Fruit fly (Drosophila melanogaster): ENCODE results near the gene Ptpmeg.

Gene Ptpmeg

DNA sequence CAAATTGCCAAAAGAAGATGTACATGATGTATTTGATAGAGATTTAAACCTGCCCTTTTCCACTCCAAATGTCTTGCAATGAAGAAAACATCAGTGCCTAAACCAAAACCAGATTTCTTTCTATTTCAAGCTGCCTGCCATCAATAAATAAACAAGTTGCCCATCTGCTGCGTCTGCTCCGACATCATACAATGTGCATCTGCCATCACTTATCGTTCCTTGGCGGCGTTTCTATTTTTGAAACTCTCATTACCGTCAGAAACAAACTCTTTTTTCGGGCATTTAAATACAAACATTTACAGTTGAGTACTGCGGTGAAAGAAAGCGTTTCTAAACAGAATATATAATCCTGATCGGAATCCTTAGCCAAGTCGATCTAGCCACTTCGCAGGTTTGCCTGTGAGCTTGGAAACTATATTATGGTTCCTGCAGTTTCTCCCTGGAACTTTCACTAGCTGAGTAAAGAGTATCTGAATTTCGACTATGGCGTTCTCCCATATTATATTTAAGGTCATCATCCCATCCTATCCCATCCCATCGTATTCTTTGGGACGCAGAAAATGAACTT, 33.0 kb upstream of the Ptpmeg start (continued):
- TF ChIP-seq vnd (GFP tag; IDR thresholded peaks at IDR 0.05; ENCODE audit: partially characterized antibody) (no peak), Med (GFP tag) (peak; percentile 42), CG9215 (GFP tag; IDR thresholded peaks at IDR 0.05) (no peak), Ets97D (GFP tag; optimal IDR thresholded peaks at IDR 0.05) (no peak), CG12219 (GFP tag; optimal IDR thresholded peaks at IDR 0.05) (peak; percentile 23), CG7271 (tag; optimal IDR thresholded peaks at IDR 0.05) (no peak), chn (GFP tag; optimal IDR thresholded peaks at IDR 0.05) (peak; percentile 15), CG8765 (GFP tag; IDR thresholded peaks at IDR 0.05) (no peak), CG2202 (tag; optimal IDR thresholded peaks at IDR 0.05) (peak; percentile 63), Nf-YB (GFP tag; optimal IDR thresholded peaks at IDR 0.05) (peak; percentile 15), CG10209 (GFP tag; optimal IDR thresholded peaks at IDR 0.05) (peak; percentile 23), Asciz (GFP tag; optimal IDR thresholded peaks at IDR 0.05) (peak; percentile 18), MBD-R2 (GFP tag; IDR thresholded peaks at IDR 0.05) (no peak), D19A (tag; optimal IDR thresholded peaks at IDR 0.05) (peak; percentile 99), gem (tag; optimal IDR thresholded peaks at IDR 0.05) (peak; percentile 66), Side (GFP tag; optimal IDR thresholded peaks at IDR 0.05) (peak; percentile 20), hb (GFP tag; IDR thresholded peaks at IDR 0.05; ENCODE audit: partially characterized antibody) (no peak), pum (GFP tag; optimal IDR thresholded peaks at IDR 0.05) (peak; percentile 8), CG8359 (GFP tag; optimal IDR thresholded peaks at IDR 0.05; ENCODE audit: borderline replicate concordance) (no peak), bigmax (GFP tag; optimal IDR thresholded peaks at IDR 0.05) (no peak), Chrac-16 (GFP tag; optimal IDR thresholded peaks at IDR 0.05) (peak; percentile 47), CG3065 (GFP tag; optimal IDR thresholded peaks at IDR 0.05) (no peak), ATbp (GFP tag; optimal IDR thresholded peaks at IDR 0.05) (peak; percentile 18), CG11723 (GFP tag; optimal IDR thresholded peaks at IDR 0.05) (no peak)

dm6 chr3L:297240-297639, 30.7 kb upstream of the Ptpmeg start:
- TF ChIP-seq CG15011 (GFP tag; optimal IDR thresholded peaks at IDR 0.05) (no peak), CG7928 (GFP tag; optimal IDR thresholded peaks at IDR 0.05) (no peak), Eip74EF (GFP tag; optimal IDR thresholded peaks at IDR 0.05) (no peak), z (GFP tag; IDR thresholded peaks at IDR 0.05) (peak; percentile 85; the same call in 1 of the 3 replicates), ac (GFP tag; optimal IDR thresholded peaks at IDR 0.05) (peak; percentile 73), CG43689 (GFP tag; IDR thresholded peaks at IDR 0.05) (no peak), Ets65A (GFP tag) (peak; percentile 28), pros (GFP tag; optimal IDR thresholded peaks at IDR 0.05) (peak; percentile 85), ase (GFP tag; IDR thresholded peaks at IDR 0.05) (no peak), CG8924 (tag; optimal IDR thresholded peaks at IDR 0.05) (no peak), CG4282 (GFP tag; optimal IDR thresholded peaks at IDR 0.05) (no peak)

DNA sequence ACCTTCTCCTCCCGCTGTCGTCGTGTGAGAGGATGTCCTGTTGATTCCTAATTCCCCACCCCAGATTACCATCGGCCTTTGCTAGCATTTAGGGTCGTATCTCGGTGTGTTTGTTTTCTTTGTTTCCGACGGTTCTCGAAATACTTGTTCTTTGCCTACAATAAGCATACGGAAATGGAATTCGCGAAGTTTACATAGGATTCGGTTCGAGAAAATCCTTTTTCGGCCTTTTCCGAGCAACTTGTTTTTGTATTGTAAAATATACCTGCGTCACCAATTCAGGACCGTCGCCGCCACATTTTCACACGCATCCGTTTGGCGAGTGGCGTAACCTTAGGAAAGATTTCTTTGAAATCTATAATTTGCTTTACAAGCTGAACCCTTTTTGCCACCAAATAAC, 29.4 kb upstream of the Ptpmeg start:
- TF ChIP-seq nerfin-1 (tag; optimal IDR thresholded peaks at IDR 0.05) (no peak), CG14050 (GFP tag; IDR thresholded peaks at IDR 0.05) (no peak), CG11093 (GFP tag; IDR thresholded peaks at IDR 0.05) (no peak), CG14860 (GFP tag; IDR thresholded peaks at IDR 0.05; ENCODE audit: partially characterized antibody) (no peak), CG15479 (GFP tag; optimal IDR thresholded peaks at IDR 0.05) (peak; percentile 69), cad (GFP tag; optimal IDR thresholded peaks at IDR 0.05) (peak; percentile 56), tll (GFP tag; optimal IDR thresholded peaks at IDR 0.05) (peak in 1 of 2 experiments; percentile 52), CG10267 (tag; optimal IDR thresholded peaks at IDR 0.05) (no peak)

Measured in whole organism, embryonic.